Worm (Caenorhabditis elegans): ENCODE results near the gene sqst-5.
"Not testable (repeated sequence)": the region's sequence is repeated elsewhere in the genome, so short reads cannot be mapped to it uniquely, and the experiment has no call there.

sqst-5 gene

ce11 chrIII:114603-115002 lies 32.8 kb downstream of the sqst-5 start, which contains the start of gene C29F9.6:
Gene C29F9.6 (plus strand): TSS chrIII:114903.
- TF ChIP-seq ceh-30 (tag; optimal IDR thresholded peaks at IDR 0.05) (no peak), sox-2 (GFP tag; IDR thresholded peaks at IDR 0.05) (no peak), madf-2 (tag; optimal IDR thresholded peaks at IDR 0.05) (no peak), nhr-11 (tag; optimal IDR thresholded peaks at IDR 0.05) (no peak), pag-3 (tag; optimal IDR thresholded peaks at IDR 0.05; ENCODE audit: borderline replicate concordance) (no peak), nhr-232 (tag; optimal IDR thresholded peaks at IDR 0.05) (no peak), che-1 (tag; optimal IDR thresholded peaks at IDR 0.05) (no peak), eyg-1 (tag; optimal IDR thresholded peaks at IDR 0.05) (no peak), mec-3 (tag; optimal IDR thresholded peaks at IDR 0.05; ENCODE audit: borderline replicate concordance) (no peak)

ce11 chrIII:98822-99221 lies 48.6 kb downstream of the sqst-5 start, which contains the start of gene C29F9.9:
Gene C29F9.9 (minus strand): TSS chrIII:98922.
- TF ChIP-seq T23F11.4 (GFP tag; optimal IDR thresholded peaks at IDR 0.05); sox-2 (GFP tag; IDR thresholded peaks at IDR 0.05); ztf-16 (tag; optimal IDR thresholded peaks at IDR 0.05): not testable (repeated sequence)

DNA sequence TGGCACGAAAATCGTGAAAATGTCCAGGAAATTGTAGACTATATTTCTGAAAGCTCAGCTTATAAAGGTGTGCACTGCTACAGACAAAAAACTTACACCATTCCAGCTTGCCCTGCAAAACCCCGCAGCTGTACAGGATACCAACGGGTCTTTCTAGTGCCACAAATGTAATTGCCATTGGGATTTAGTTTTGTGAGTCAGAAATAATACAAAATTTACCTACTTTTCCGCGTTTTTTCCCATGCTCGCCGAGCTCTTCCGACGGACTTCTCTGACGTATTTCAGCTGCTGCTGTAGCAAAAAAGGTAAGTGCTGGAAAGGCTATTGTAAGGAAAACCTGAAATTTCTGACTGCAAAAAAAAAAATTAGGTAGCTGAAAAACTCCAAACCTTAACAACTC lies 50.4 kb downstream of the sqst-5 start, which contains the start of gene C29F9.8:
Gene C29F9.8, minus strand, starts transcription at position 101 of the 400 bp plus-strand sequence.
- TF ChIP-seq gmeb-2, ahr-1, tbx-7 (tag; optimal IDR thresholded peaks at IDR 0.05): not testable (repeated sequence)
